In genomic region chr2L:10743714-10744113, dm6 we compare ENCODE assay signal across 2 fruit fly cellular contexts.
TF ChIP-seq lines count a peak whose summit lies in the region.

Gene CG6729, minus strand, starts transcription at chr2L:10743935.

- TF ChIP-seq CTCF in whole organism, embryonic (GFP tag; optimal IDR thresholded peaks at IDR 0.05; lab: Kevin White, UChicago) = no peak

TF ChIP-seq in whole organism, adult, 20 proteins besides CTCF, POLR2A, EP300 and RAD21:
- TF ChIP-seq bab1 (GFP tag; optimal IDR thresholded peaks at IDR 0.05; lab: Kevin White, UChicago) (peak; percentile 36), Hr96 (GFP tag; optimal IDR thresholded peaks at IDR 0.05; lab: Kevin White, UChicago) (no peak), Clk (GFP tag; optimal IDR thresholded peaks at IDR 0.05; lab: Kevin White, UChicago) (no peak)

TF ChIP-seq in whole organism, embryonic, 481 proteins besides CTCF, POLR2A, EP300 and RAD21 (continues in another document):
- TF ChIP-seq Dip3 (GFP tag; optimal IDR thresholded peaks at IDR 0.05; lab: Kevin White, UChicago) (no peak), H15 (GFP tag; IDR thresholded peaks at IDR 0.05; lab: Robert Waterston, UW) (no peak), Atf6 (GFP tag; IDR thresholded peaks at IDR 0.05; lab: Robert Waterston, UW) (no peak), danr (GFP tag; IDR thresholded peaks at IDR 0.05; lab: Robert Waterston, UW) (no peak), NC2β (GFP tag; optimal IDR thresholded peaks at IDR 0.05; lab: Kevin White, UChicago) (no peak), CG2875 (GFP tag; optimal IDR thresholded peaks at IDR 0.05; lab: Kevin White, UChicago) (no peak), sob (GFP tag; IDR thresholded peaks at IDR 0.05; lab: Robert Waterston, UW) (no peak), CG15479 (GFP tag; optimal IDR thresholded peaks at IDR 0.05; lab: Kevin White, UChicago) (no peak), CG2712 (tag; optimal IDR thresholded peaks at IDR 0.05; lab: Kevin White, UChicago) (no peak), amos (GFP tag; IDR thresholded peaks at IDR 0.05; lab: Robert Waterston, UW; ENCODE audit: partially characterized antibody) (peak; percentile 74), CG8281 (tag; optimal IDR thresholded peaks at IDR 0.05; lab: Kevin White, UChicago) (no peak), CG13296 (GFP tag; optimal IDR thresholded peaks at IDR 0.05; lab: Kevin White, UChicago) (no peak), Antp (GFP tag; optimal IDR thresholded peaks at IDR 0.05; lab: Kevin White, UChicago) (no peak), CG4282 (GFP tag; optimal IDR thresholded peaks at IDR 0.05; lab: Kevin White, UChicago) (no peak), CG7928 (GFP tag; optimal IDR thresholded peaks at IDR 0.05; lab: Kevin White, UChicago) (no peak), HLH4C (GFP tag; IDR thresholded peaks at IDR 0.05; lab: Robert Waterston, UW; ENCODE audit: partially characterized antibody) (peak; percentile 65), lmd (GFP tag; IDR thresholded peaks at IDR 0.05; lab: Robert Waterston, UW) (no peak), Eip74EF (GFP tag; optimal IDR thresholded peaks at IDR 0.05; lab: Kevin White, UChicago) (no peak), crc (GFP tag; optimal IDR thresholded peaks at IDR 0.05; lab: Kevin White, UChicago) (no peak), CG1529 (GFP tag; optimal IDR thresholded peaks at IDR 0.05; lab: Kevin White, UChicago) (no peak), bowl (GFP tag; IDR thresholded peaks at IDR 0.05; lab: Robert Waterston, UW) (no peak), pfk (GFP tag; optimal IDR thresholded peaks at IDR 0.05; lab: Kevin White, UChicago) (no peak), slbo (GFP tag; IDR thresholded peaks at IDR 0.05; lab: Robert Waterston, UW) (no peak), nerfin-1 (tag; optimal IDR thresholded peaks at IDR 0.05; lab: Kevin White, UChicago) (no peak), MBD-R2 (GFP tag; IDR thresholded peaks at IDR 0.05; lab: Robert Waterston, UW) (peak; percentile 87), Xrp1 (GFP tag; IDR thresholded peaks at IDR 0.05; lab: Robert Waterston, UW) (no peak), zen (tag; optimal IDR thresholded peaks at IDR 0.05; lab: Kevin White, UChicago) (no peak), CG8478 (optimal IDR thresholded peaks at IDR 0.05; lab: Kevin White, UChicago) (no peak), CG12391 (tag; optimal IDR thresholded peaks at IDR 0.05; lab: Kevin White, UChicago) (no peak), BtbVII (GFP tag; optimal IDR thresholded peaks at IDR 0.05; lab: Kevin White, UChicago) (no peak), wek (GFP tag; optimal IDR thresholded peaks at IDR 0.05; lab: Kevin White, UChicago) (no peak), Lim3 (GFP tag; IDR thresholded peaks at IDR 0.05; lab: Robert Waterston, UW) (no peak), Oaz (GFP tag; IDR thresholded peaks at IDR 0.05; lab: Robert Waterston, UW) (no peak), br (optimal IDR thresholded peaks at IDR 0.05; lab: Kevin White, UChicago) (no peak), CG14014 (GFP tag; IDR thresholded peaks at IDR 0.05; lab: Robert Waterston, UW) (no peak), Usf (GFP tag; optimal IDR thresholded peaks at IDR 0.05; lab: Kevin White, UChicago) (no peak), Trl (optimal IDR thresholded peaks at IDR 0.05; lab: Kevin White, UChicago) (no peak), Trl (GFP tag; optimal IDR thresholded peaks at IDR 0.05; lab: Kevin White, UChicago) (no peak), insv (GFP tag; optimal IDR thresholded peaks at IDR 0.05; lab: Kevin White, UChicago) (no peak), CG14965 (GFP tag; optimal IDR thresholded peaks at IDR 0.05; lab: Kevin White, UChicago; ENCODE audit: borderline replicate concordance) (no peak), CG6813 (GFP tag; optimal IDR thresholded peaks at IDR 0.05; lab: Kevin White, UChicago) (no peak), CG7987 (GFP tag; optimal IDR thresholded peaks at IDR 0.05; lab: Kevin White, UChicago) (no peak), sens (GFP tag; lab: Kevin White, UChicago) (peak; percentile 67), Abd-B (GFP tag; optimal IDR thresholded peaks at IDR 0.05; lab: Kevin White, UChicago) (no peak), so (GFP tag; IDR thresholded peaks at IDR 0.05; lab: Robert Waterston, UW) (no peak), Dll (GFP tag; IDR thresholded peaks at IDR 0.05; lab: Robert Waterston, UW; ENCODE audit: partially characterized antibody) (peak; percentile 79), CG2129 (GFP tag; IDR thresholded peaks at IDR 0.05; lab: Robert Waterston, UW; ENCODE audit: partially characterized antibody) (peak; percentile 43), Stat92E (GFP tag; optimal IDR thresholded peaks at IDR 0.05; lab: Kevin White, UChicago) (peak in 1 of 3 experiments; percentile 3), sima (GFP tag; optimal IDR thresholded peaks at IDR 0.05; lab: Kevin White, UChicago) (no peak), Xbp1 (GFP tag; optimal IDR thresholded peaks at IDR 0.05; lab: Kevin White, UChicago) (no peak), gro (GFP tag; optimal IDR thresholded peaks at IDR 0.05; lab: Kevin White, UChicago) (no peak), Sin3A (optimal IDR thresholded peaks at IDR 0.05; lab: Kevin White, UChicago) (peak; percentile 26), CG2678 (tag; optimal IDR thresholded peaks at IDR 0.05; lab: Kevin White, UChicago) (no peak), grau (tag; optimal IDR thresholded peaks at IDR 0.05; lab: Kevin White, UChicago) (no peak), Hr39 (optimal IDR thresholded peaks at IDR 0.05; lab: Kevin White, UChicago) (no peak), ash1 (GFP tag; optimal IDR thresholded peaks at IDR 0.05; lab: Kevin White, UChicago) (no peak), unpg (GFP tag; optimal IDR thresholded peaks at IDR 0.05; lab: Kevin White, UChicago) (no peak), CG9797 (GFP tag; optimal IDR thresholded peaks at IDR 0.05; lab: Kevin White, UChicago) (no peak), Nf-YC (tag; optimal IDR thresholded peaks at IDR 0.05; lab: Kevin White, UChicago) (no peak), Gug (GFP tag; IDR thresholded peaks at IDR 0.05; lab: Robert Waterston, UW) (no peak), CG15073 (GFP tag; optimal IDR thresholded peaks at IDR 0.05; lab: Kevin White, UChicago) (no peak), CG11695 (GFP tag; IDR thresholded peaks at IDR 0.05; lab: Robert Waterston, UW) (no peak), jing (GFP tag; optimal IDR thresholded peaks at IDR 0.05; lab: Kevin White, UChicago) (no peak), Aef1 (GFP tag; IDR thresholded peaks at IDR 0.05; lab: Robert Waterston, UW) (no peak), lov (optimal IDR thresholded peaks at IDR 0.05; lab: Kevin White, UChicago) (no peak), lov (GFP tag; IDR thresholded peaks at IDR 0.05; lab: Robert Waterston, UW) (no peak), CG12744 (GFP tag; optimal IDR thresholded peaks at IDR 0.05; lab: Kevin White, UChicago) (no peak), HmgZ (tag; optimal IDR thresholded peaks at IDR 0.05; lab: Kevin White, UChicago) (peak; percentile 32), dati (GFP tag; IDR thresholded peaks at IDR 0.05; lab: Robert Waterston, UW) (no peak), bbx (GFP tag; IDR thresholded peaks at IDR 0.05; lab: Robert Waterston, UW; ENCODE audit: partially characterized antibody) (peak; percentile 68), chinmo (GFP tag; IDR thresholded peaks at IDR 0.05; lab: Robert Waterston, UW; ENCODE audit: partially characterized antibody) (no peak), CrebB (tag; optimal IDR thresholded peaks at IDR 0.05; lab: Kevin White, UChicago) (no peak), cad (GFP tag; optimal IDR thresholded peaks at IDR 0.05; lab: Kevin White, UChicago) (no peak), sim (GFP tag; IDR thresholded peaks at IDR 0.05; lab: Robert Waterston, UW) (no peak), dmrt99B (tag; optimal IDR thresholded peaks at IDR 0.05; lab: Kevin White, UChicago) (no peak), tx (GFP tag; optimal IDR thresholded peaks at IDR 0.05; lab: Kevin White, UChicago) (no peak), CG10431 (GFP tag; optimal IDR thresholded peaks at IDR 0.05; lab: Kevin White, UChicago) (no peak), Six4 (GFP tag; optimal IDR thresholded peaks at IDR 0.05; lab: Kevin White, UChicago) (no peak), Med (GFP tag; lab: Kevin White, UChicago) (no peak), HLHmδ (GFP tag; optimal IDR thresholded peaks at IDR 0.05; lab: Kevin White, UChicago) (no peak), CG7963 (GFP tag; IDR thresholded peaks at IDR 0.05; lab: Robert Waterston, UW; ENCODE audit: partially characterized antibody) (0 out of 3 replicates have a peak, but pooled peaks have one; percentile 40), Ptx1 (GFP tag; IDR thresholded peaks at IDR 0.05; lab: Robert Waterston, UW) (no peak), sc (optimal IDR thresholded peaks at IDR 0.05; lab: Kevin White, UChicago) (no peak), sc (GFP tag; optimal IDR thresholded peaks at IDR 0.05; lab: Kevin White, UChicago) (no peak), phol (tag; optimal IDR thresholded peaks at IDR 0.05; lab: Kevin White, UChicago) (peak; percentile 51), caup (GFP tag; optimal IDR thresholded peaks at IDR 0.05; lab: Kevin White, UChicago; ENCODE audit: severe bottlenecking) (no peak), sqz (GFP tag; optimal IDR thresholded peaks at IDR 0.05; lab: Kevin White, UChicago) (no peak), dimm (GFP tag; IDR thresholded peaks at IDR 0.05; lab: Robert Waterston, UW) (no peak), CG16813 (GFP tag; IDR thresholded peaks at IDR 0.05; lab: Robert Waterston, UW; ENCODE audit: partially characterized antibody) (peak; percentile 66), Bgb (GFP tag; IDR thresholded peaks at IDR 0.05; lab: Robert Waterston, UW; ENCODE audit: partially characterized antibody) (peak; percentile 76), pan (optimal IDR thresholded peaks at IDR 0.05; lab: Kevin White, UChicago) (no peak), pan (GFP tag; optimal IDR thresholded peaks at IDR 0.05 in 1 of 2, IDR thresholded peaks at IDR 0.05 in 1 of 2) (no peak), CG9727 (GFP tag; optimal IDR thresholded peaks at IDR 0.05; lab: Kevin White, UChicago) (no peak)
